Worm (Caenorhabditis elegans) whole organism, mixed stage, embryonic: ENCODE measurements around the gene F58H1.2.

ENCODE experiments used
- M03D4.4 ChIP-seq: sonication (generic microtip); optimal IDR thresholded peaks from 2 replicates; lab custom pipeline; 2017; ENCODE audit warnings: mild to moderate bottlenecking, missing genetic modification characterization, missing compliant biosample characterization
- bed-3 ChIP-seq: fragments of 200-800 bp; sonication (Bioruptor generic); optimal IDR thresholded peaks from 3 replicates; lab custom pipeline; 2018; ENCODE audit warnings: mild to moderate bottlenecking, missing genetic modification characterization, moderate library complexity, missing compliant biosample characterization
- blmp-1 ChIP-seq: fragments of 150-350 bp; optimal IDR thresholded peaks from 2 replicates; lab custom pipeline; 2014; ENCODE audit warnings: missing biosample characterization, missing genetic modification characterization
- ceh-39 ChIP-seq: fragments of 150-350 bp; optimal IDR thresholded peaks from 2 replicates; lab custom pipeline; 2014; ENCODE audit warnings: missing biosample characterization, missing genetic modification characterization
- ceh-43 ChIP-seq: fragments of 200-800 bp; sonication (Bioruptor generic); optimal IDR thresholded peaks from 2 replicates; lab custom pipeline; 2018; ENCODE audit warnings: mild to moderate bottlenecking, missing genetic modification characterization, moderate library complexity, missing compliant biosample characterization
- ceh-83 ChIP-seq: fragments of 200-800 bp; sonication (Bioruptor generic); optimal IDR thresholded peaks from 2 replicates; lab custom pipeline; 2018; ENCODE audit warnings: mild to moderate bottlenecking, missing genetic modification characterization, missing compliant biosample characterization
- ces-1 ChIP-seq: fragments of 150-350 bp; optimal IDR thresholded peaks from 2 replicates; lab custom pipeline; 2014; ENCODE audit warnings: missing biosample characterization, missing genetic modification reagents, missing genetic modification characterization
- cnd-1 ChIP-seq: fragments of 200-800 bp; sonication (Bioruptor generic); optimal IDR thresholded peaks from 2 replicates; lab custom pipeline; 2018; ENCODE audit warnings: mild to moderate bottlenecking, missing genetic modification characterization, missing compliant biosample characterization
- drap-1 ChIP-seq: fragments of 200-800 bp; sonication (Bioruptor generic); optimal IDR thresholded peaks from 3 replicates; lab custom pipeline; 2018; ENCODE audit warnings: mild to moderate bottlenecking, missing genetic modification characterization, missing compliant biosample characterization
- elt-1 ChIP-seq: sonication (generic microtip); optimal IDR thresholded peaks from 2 replicates; lab custom pipeline; 2017; ENCODE audit warnings: missing genetic modification characterization, mild to moderate bottlenecking, missing compliant biosample characterization, antibody characterized with exemption, moderate library complexity, borderline replicate concordance; ENCODE audit not compliant: insufficient read depth
- elt-3 ChIP-seq: fragments of 150-350 bp; optimal IDR thresholded peaks from 2 replicates; lab custom pipeline; 2014; ENCODE audit warnings: missing biosample characterization, missing genetic modification characterization
- flh-1 ChIP-seq: fragments of 200-800 bp; sonication (Bioruptor generic); optimal IDR thresholded peaks from 2 replicates; lab custom pipeline; 2018; ENCODE audit warnings: mild to moderate bottlenecking, missing genetic modification characterization, moderate library complexity, missing compliant biosample characterization
- hlh-1 ChIP-seq: fragments of 150-350 bp; optimal IDR thresholded peaks from 2 replicates; lab custom pipeline; 2014; ENCODE audit warnings: missing biosample characterization, missing genetic modification reagents, missing genetic modification characterization
- lin-13 ChIP-seq: fragments of 150-350 bp; optimal IDR thresholded peaks from 2 replicates; lab custom pipeline; 2014; ENCODE audit warnings: missing biosample characterization, missing genetic modification characterization
- lin-32 ChIP-seq: fragments of 200-800 bp; sonication (Bioruptor generic); optimal IDR thresholded peaks from 2 replicates; lab custom pipeline; 2018; ENCODE audit warnings: mild to moderate bottlenecking, missing genetic modification characterization, missing compliant biosample characterization
- lsy-2 ChIP-seq: fragments of 150-350 bp; optimal IDR thresholded peaks from 2 replicates; lab custom pipeline; 2014; ENCODE audit warnings: missing biosample characterization, missing genetic modification characterization
- mab-5 ChIP-seq: fragments of 150-350 bp; optimal IDR thresholded peaks from 2 replicates; lab custom pipeline; 2014; ENCODE audit warnings: missing biosample characterization, missing genetic modification characterization
- mep-1 ChIP-seq: fragments of 150-350 bp; optimal IDR thresholded peaks from 2 replicates; lab custom pipeline; 2017; ENCODE audit warnings: missing biosample characterization, missing genetic modification reagents, missing genetic modification characterization, inconsistent platforms
- mls-2 ChIP-seq: sonication (generic microtip); optimal IDR thresholded peaks from 2 replicates; lab custom pipeline; 2016; ENCODE audit warnings: mild to moderate bottlenecking, missing genetic modification characterization, moderate library complexity, missing compliant biosample characterization
- nhr-12 ChIP-seq: fragments of 150-350 bp; optimal IDR thresholded peaks from 2 replicates; lab custom pipeline; 2014; ENCODE audit warnings: missing biosample characterization, missing genetic modification characterization
- nhr-2 ChIP-seq: fragments of 150-350 bp; optimal IDR thresholded peaks from 2 replicates; lab custom pipeline; 2014; ENCODE audit warnings: missing biosample characterization, missing genetic modification characterization
- nhr-237 ChIP-seq: fragments of 150-350 bp; optimal IDR thresholded peaks from 2 replicates; lab custom pipeline; 2014; ENCODE audit warnings: missing biosample characterization, missing genetic modification characterization
- nhr-28 ChIP-seq: fragments of 150-350 bp; optimal IDR thresholded peaks from 2 replicates; lab custom pipeline; 2014; ENCODE audit warnings: missing biosample characterization, missing genetic modification characterization
- nhr-76 ChIP-seq: sonication (generic microtip); optimal IDR thresholded peaks from 2 replicates; lab custom pipeline; 2017; ENCODE audit warnings: missing biosample characterization, missing genetic modification characterization
- pha-4 ChIP-seq: fragments of 150-350 bp; optimal IDR thresholded peaks from 2 replicates; lab custom pipeline; 2018; ENCODE audit warnings: missing biosample characterization, missing genetic modification reagents, missing genetic modification characterization
- sem-2 ChIP-seq: fragments of 200-800 bp; sonication (Bioruptor generic); optimal IDR thresholded peaks from 2 replicates; lab custom pipeline; 2018; ENCODE audit warnings: mild to moderate bottlenecking, missing genetic modification characterization, missing compliant biosample characterization
- snpc-4 ChIP-seq: fragments of 150-350 bp; optimal IDR thresholded peaks from 2 replicates; lab custom pipeline; 2014; ENCODE audit warnings: missing biosample characterization, missing genetic modification characterization
- sptf-1 ChIP-seq: sonication (generic microtip); optimal IDR thresholded peaks from 2 replicates; lab custom pipeline; 2017; ENCODE audit warnings: mild to moderate bottlenecking, missing genetic modification characterization, moderate library complexity, missing compliant biosample characterization
- tbx-8 ChIP-seq: fragments of 200-800 bp; sonication (Bioruptor generic); optimal IDR thresholded peaks from 2 replicates; lab custom pipeline; 2018; ENCODE audit warnings: mild to moderate bottlenecking, missing genetic modification characterization, moderate library complexity, missing compliant biosample characterization
- unc-120 ChIP-seq: sonication (generic microtip); optimal IDR thresholded peaks from 2 replicates; lab custom pipeline; 2017; ENCODE audit warnings: missing genetic modification characterization, missing compliant biosample characterization; ENCODE audit not compliant: poor library complexity, severe bottlenecking
- unc-39 ChIP-seq: fragments of 150-350 bp; optimal IDR thresholded peaks from 2 replicates; lab custom pipeline; 2014; ENCODE audit warnings: missing biosample characterization, missing genetic modification characterization
- unc-62 ChIP-seq: fragments of 150-350 bp; optimal IDR thresholded peaks from 2 replicates; lab custom pipeline; 2014; ENCODE audit warnings: missing biosample characterization, missing genetic modification reagents, missing genetic modification characterization
- zip-8 ChIP-seq: fragments of 150-350 bp; optimal IDR thresholded peaks from 2 replicates; lab custom pipeline; 2014; ENCODE audit warnings: missing biosample characterization, missing genetic modification characterization
- ztf-11 ChIP-seq: fragments of 150-350 bp; optimal IDR thresholded peaks from 2 replicates; lab custom pipeline; 2014; ENCODE audit warnings: missing biosample characterization, missing genetic modification characterization

F58H1.2 gene

DNA sequence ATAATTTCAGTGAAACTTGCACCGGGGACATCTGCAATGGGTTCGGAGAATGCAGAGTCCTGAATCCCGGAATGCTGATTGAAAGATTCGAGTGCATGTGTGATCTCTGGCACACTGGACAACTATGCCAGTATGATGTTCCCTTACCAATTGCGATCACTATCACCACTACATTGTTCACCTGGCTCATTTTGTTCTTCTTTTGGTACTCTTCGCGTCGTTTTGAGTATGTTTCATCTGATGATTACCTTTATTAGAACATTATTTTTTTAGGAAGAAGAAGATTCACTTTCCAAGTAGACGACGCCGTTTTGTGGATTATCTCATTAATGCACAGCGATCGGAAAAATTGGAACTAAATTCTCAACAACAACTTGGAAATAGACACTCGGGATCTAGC lies 14.8 kb downstream of the F58H1.2 start:
- TF ChIP-seq bed-3 (GFP tag; lab: Kevin White, UChicago) (no peak), unc-120 (no peak), nhr-2 (tag; lab: Kevin White, UChicago) (no peak)
- TF ChIP-seq, all 35 proteins: peak for 0

DNA sequence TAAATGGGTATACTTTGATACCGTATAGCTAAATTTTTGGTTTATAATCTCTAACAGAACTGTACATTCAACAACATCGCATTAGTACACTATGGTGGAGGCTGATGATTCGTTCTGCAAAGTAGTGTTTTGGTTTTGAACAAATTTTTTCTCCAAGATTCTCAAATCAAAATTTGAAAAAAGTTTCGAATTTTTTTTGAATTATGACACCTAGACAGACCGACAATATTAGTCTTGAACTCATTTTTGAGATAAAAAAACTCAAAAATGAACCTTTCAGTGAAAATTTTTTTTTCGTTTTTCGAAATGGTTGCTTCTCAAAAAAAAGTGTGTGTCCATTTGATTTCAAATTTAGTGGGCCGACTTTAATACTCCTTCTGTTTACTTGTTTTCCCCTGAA lies 16.5 kb downstream of the F58H1.2 start:
- TF ChIP-seq ztf-11 = no peak
- TF ChIP-seq lsy-2 = no peak
- no peak for TF ChIP-seq elt-3 (tag; lab: Kevin White, UChicago)
- no peak for TF ChIP-seq ces-1 (GFP tag; lab: Kevin White, UChicago)
- TF ChIP-seq sem-2 (GFP tag; lab: Kevin White, UChicago) = no peak
- no peak for TF ChIP-seq unc-39 (tag; lab: Kevin White, UChicago)
- TF ChIP-seq lin-13 (tag; lab: Kevin White, UChicago) = no peak
- TF ChIP-seq hlh-1 = no peak
- no peak for TF ChIP-seq nhr-28 (tag; lab: Kevin White, UChicago)
- TF ChIP-seq sptf-1 (tag; lab: Kevin White, UChicago) = no peak
- no peak for TF ChIP-seq M03D4.4
- TF ChIP-seq drap-1 (GFP tag; lab: Kevin White, UChicago) = no peak
- TF ChIP-seq, all 35 proteins: peak for 0

DNA sequence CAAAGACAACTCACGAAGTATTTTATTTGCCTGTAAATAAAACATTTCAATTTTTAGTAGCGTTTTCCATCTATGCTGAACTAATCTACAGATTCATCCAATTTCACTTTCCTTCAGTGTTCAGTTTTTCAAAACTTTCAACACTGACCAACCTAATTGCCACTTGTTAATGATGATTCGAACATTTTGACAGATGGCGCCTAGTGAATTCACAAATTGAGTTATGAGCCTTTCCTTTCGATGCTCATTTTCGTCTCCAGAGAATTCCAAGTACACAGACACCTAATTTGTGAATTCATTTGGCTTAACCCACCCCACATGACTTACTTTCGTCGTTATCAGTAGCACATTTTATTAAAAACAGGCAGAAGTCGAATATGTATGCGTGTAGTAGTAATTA lies 17.9 kb downstream of the F58H1.2 start:
- TF ChIP-seq cnd-1 = peak; percentile 28
- no peak for TF ChIP-seq elt-3 (tag; lab: Kevin White, UChicago)
- peak; percentile 95 for TF ChIP-seq ces-1 (GFP tag; lab: Kevin White, UChicago)
- TF ChIP-seq, all 35 proteins: peak for 2

DNA sequence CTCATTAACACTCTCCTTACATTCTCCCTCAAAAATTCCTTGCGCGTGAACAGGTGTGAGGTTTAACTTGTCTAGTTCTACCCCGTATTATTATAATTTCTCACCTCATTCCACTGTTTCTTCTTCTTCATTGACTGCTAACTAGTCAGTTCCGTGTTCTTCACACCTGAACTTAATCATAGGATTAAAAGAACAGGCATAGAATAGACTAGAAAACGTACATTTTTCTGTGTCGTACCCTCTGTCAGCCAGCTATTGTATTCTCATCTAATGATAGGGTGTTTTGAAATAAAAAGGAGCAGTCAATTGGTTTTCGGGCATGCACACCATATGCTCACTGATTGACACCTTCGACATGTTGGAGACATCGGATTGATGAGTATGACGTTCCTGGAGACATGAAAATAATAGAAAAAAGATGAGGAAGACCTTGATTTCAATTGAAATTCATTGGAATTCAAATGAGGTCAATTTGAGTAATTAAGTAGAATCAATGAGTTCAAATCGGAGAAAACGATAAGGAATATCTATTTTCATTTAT lies 18.6 kb downstream of the F58H1.2 start:
- TF ChIP-seq M03D4.4 (no peak), ces-1 (GFP tag; lab: Kevin White, UChicago) (no peak), blmp-1 (tag; lab: Kevin White, UChicago) (no peak), nhr-76 (no peak), ceh-83 (GFP tag; lab: Kevin White, UChicago) (no peak), unc-62 (GFP tag; lab: Kevin White, UChicago) (peak; percentile 83), sem-2 (GFP tag; lab: Kevin White, UChicago) (no peak), nhr-2 (tag; lab: Kevin White, UChicago) (peak; percentile 50), ceh-43 (no peak), mls-2 (tag; lab: Kevin White, UChicago) (no peak), unc-120 (no peak), bed-3 (GFP tag; lab: Kevin White, UChicago) (no peak), tbx-8 (no peak), sptf-1 (tag; lab: Kevin White, UChicago) (no peak), nhr-28 (tag; lab: Kevin White, UChicago) (no peak), ztf-11 (no peak), pha-4 (tag; lab: Kevin White, UChicago) (no peak), lin-32 (GFP tag; lab: Kevin White, UChicago) (peak; percentile 70), drap-1 (GFP tag; lab: Kevin White, UChicago) (no peak), elt-3 (tag; lab: Kevin White, UChicago) (no peak), mab-5 (tag; lab: Kevin White, UChicago) (no peak)

DNA sequence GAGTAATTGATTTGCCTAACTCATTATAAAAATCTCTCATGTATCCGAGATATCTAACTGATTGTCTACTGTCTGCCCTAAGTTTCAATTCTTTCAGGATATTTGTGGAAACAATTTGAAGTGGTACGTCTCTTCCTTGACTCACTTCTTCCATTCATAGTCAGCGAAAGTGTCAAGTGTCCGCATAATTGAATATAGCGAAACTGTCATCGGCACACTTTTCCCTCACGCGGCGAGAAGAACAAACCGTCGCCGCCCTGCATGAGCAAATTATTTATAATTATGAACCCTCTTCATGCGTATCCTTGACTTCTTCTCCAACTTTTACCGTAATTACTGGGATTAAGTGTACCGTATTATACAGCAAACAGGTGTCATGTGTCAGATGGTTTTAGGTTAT lies 19.7 kb downstream of the F58H1.2 start:
- TF ChIP-seq tbx-8 = no peak
- TF ChIP-seq ces-1 (GFP tag; lab: Kevin White, UChicago) = peak; percentile 68
- peak; percentile 17 for TF ChIP-seq mls-2 (tag; lab: Kevin White, UChicago)
- TF ChIP-seq blmp-1 (tag; lab: Kevin White, UChicago) = no peak
- TF ChIP-seq mab-5 (tag; lab: Kevin White, UChicago) = no peak
- no peak for TF ChIP-seq unc-39 (tag; lab: Kevin White, UChicago)
- TF ChIP-seq, all 35 proteins: peak for 2

DNA sequence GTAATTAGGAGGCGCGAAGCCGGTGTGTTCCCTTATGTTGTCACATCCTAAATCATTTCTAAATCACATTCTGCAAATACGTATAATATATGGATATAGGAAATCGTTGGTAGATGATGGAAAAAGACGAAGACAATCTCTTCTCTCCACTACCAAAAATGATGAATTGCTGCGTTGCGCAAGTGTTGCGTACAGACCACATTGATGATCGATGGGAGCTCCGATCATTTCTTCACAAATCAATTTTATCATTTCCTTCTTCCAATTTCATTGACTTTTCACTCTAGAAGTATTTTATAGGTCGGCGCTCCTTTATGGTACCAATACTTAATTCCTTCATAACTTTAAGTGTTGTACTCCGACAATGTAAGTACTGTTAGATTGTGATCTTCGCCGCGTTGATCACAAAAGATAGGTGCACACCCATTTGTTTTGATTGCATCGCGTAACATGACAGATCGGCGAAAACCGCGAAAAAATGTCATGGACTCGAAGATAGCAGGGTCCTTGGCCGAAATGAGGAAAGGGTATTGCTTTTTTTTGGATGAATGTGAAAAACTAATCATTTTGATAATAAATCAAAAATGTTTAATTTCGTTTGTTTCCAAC lies 20.7 kb downstream of the F58H1.2 start:
- TF ChIP-seq zip-8 (tag; lab: Kevin White, UChicago) (peak; percentile 81), nhr-237 (tag; lab: Kevin White, UChicago) (no peak), flh-1 (GFP tag; lab: Kevin White, UChicago) (no peak), M03D4.4 (no peak), unc-120 (no peak), unc-39 (tag; lab: Kevin White, UChicago) (no peak), elt-1 (tag; lab: Kevin White, UChicago) (peak; percentile 93), unc-62 (GFP tag; lab: Kevin White, UChicago) (peak; percentile 12), nhr-76 (no peak), hlh-1 (no peak), mab-5 (tag; lab: Kevin White, UChicago) (no peak), lsy-2 (no peak), ceh-39 (tag; lab: Kevin White, UChicago) (no peak), sem-2 (GFP tag; lab: Kevin White, UChicago) (no peak), mep-1 (no peak), nhr-2 (tag; lab: Kevin White, UChicago) (peak; percentile 29), bed-3 (GFP tag; lab: Kevin White, UChicago) (no peak), nhr-12 (tag; lab: Kevin White, UChicago) (no peak), elt-3 (tag; lab: Kevin White, UChicago) (no peak), snpc-4 (no peak)
